Worm (Caenorhabditis elegans): Measurements from ENCODE around the gene gldc-1.
"Not testable (repeated sequence)": the region's sequence is repeated elsewhere in the genome, so short reads cannot be mapped to it uniquely, and the experiment has no call there.

DNA sequence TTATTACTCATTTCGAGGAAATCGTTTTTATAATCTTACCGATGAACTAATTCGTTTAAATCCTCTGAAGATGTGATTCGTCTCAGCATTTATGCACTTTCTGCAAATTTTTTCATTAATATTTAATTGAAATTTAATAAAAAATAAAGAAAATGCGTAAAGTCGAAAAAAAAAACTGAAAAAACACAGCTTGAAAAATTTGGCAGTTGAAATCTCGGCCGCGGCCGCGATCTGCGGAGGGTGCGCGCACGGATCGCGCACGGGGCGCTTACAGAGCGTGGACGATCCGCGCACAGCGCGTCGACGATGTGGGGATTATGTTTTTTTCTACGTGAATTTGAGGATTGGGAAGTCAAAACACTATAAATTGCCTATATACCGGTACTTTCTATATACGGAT is 41.3 kb upstream of the gldc-1 start, which contains the start of gene ZK84.4:
- not testable (repeated sequence) for TF ChIP-seq ceh-16, elt-2 (tag; optimal IDR thresholded peaks at IDR 0.05)

All from whole organism, L3 larva.